Worm (Caenorhabditis elegans): ENCODE measurements around the gene nrde-2.

DNA sequence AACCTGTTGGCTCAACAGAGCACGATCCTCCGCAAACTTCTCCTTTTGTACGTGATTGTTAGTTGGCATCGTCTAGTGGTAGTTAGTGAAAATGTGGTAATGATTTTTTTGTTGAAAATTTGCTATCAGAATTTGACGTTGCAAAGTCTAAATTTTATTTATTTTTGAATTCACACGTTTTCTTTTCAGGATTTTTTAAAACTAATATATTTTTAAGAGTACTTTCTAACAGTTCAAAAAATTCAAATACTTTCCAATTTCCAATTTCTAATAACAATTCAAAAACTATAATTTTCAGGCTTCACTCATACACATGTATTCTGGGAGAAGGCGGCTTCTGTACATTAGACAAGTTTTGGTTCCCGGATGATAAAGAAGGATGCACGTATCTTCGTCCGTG, 13.0 kb downstream of the nrde-2 start, which contains the start of gene ubxn-5:
- TF ChIP-seq peb-1 (tag; optimal IDR thresholded peaks at IDR 0.05) = no peak
- no peak for TF ChIP-seq R02D3.7 (tag; optimal IDR thresholded peaks at IDR 0.05)
- TF ChIP-seq ceh-16 (tag; optimal IDR thresholded peaks at IDR 0.05) = no peak
- no peak for TF ChIP-seq nhr-11 (tag; optimal IDR thresholded peaks at IDR 0.05)
- TF ChIP-seq lin-13 (GFP tag; optimal IDR thresholded peaks at IDR 0.05) = no peak
- no peak for TF ChIP-seq lin-11 (tag; optimal IDR thresholded peaks at IDR 0.05)
- no peak for TF ChIP-seq zag-1 (tag; optimal IDR thresholded peaks at IDR 0.05)
- no peak for TF ChIP-seq ZK546.5 (tag; optimal IDR thresholded peaks at IDR 0.05)
- TF ChIP-seq elt-3 (tag; optimal IDR thresholded peaks at IDR 0.05) = no peak

All from whole organism, L2 larva.